Fruit fly (Drosophila melanogaster) whole organism, prepupa: ENCODE data around the gene CG33642.

ENCODE experiments used
- CG10669 ChIP-seq: fragments of 200-800 bp; sonication (Bioruptor generic); optimal IDR thresholded peaks from 3 replicates; lab custom pipeline; 2018; ENCODE audit warnings: missing biosample characterization, mild to moderate bottlenecking, missing genetic modification characterization, moderate library complexity
- CG6163 ChIP-seq: fragments of 200-800 bp; sonication (Bioruptor generic); IDR thresholded peaks from 3 replicates; pipeline ENCODE4 v1.3.6; 2022; ENCODE audit warnings: missing biosample characterization, missing genetic modification characterization
- CG8119 ChIP-seq: fragments of 200-800 bp; sonication (Bioruptor generic); IDR thresholded peaks from 3 replicates; pipeline ENCODE4 v1.3.6; 2022; ENCODE audit warnings: missing biosample characterization, missing genetic modification characterization
- Ets21C ChIP-seq: fragments of 200-800 bp; sonication (Bioruptor generic); optimal IDR thresholded peaks from 3 replicates; lab custom pipeline; 2016; ENCODE audit warnings: missing biosample characterization, missing genetic modification characterization
- Hr38 ChIP-seq: sonication (Bioruptor generic); optimal IDR thresholded peaks from 2 replicates; lab custom pipeline; 2016; ENCODE audit warnings: missing biosample characterization, missing genetic modification characterization
- Hr39 ChIP-seq: fragments of 200-800 bp; sonication (Bioruptor generic); optimal IDR thresholded peaks from 2 replicates; lab custom pipeline; 2016; ENCODE audit warnings: missing biosample characterization, missing genetic modification characterization
- Met ChIP-seq: fragments of 200-800 bp; sonication (Bioruptor generic); optimal IDR thresholded peaks from 3 replicates; lab custom pipeline; 2016; ENCODE audit warnings: missing biosample characterization, missing genetic modification characterization
- Smox ChIP-seq: fragments of 200-800 bp; sonication (Bioruptor generic); optimal IDR thresholded peaks from 3 replicates; lab custom pipeline; 2016; ENCODE audit warnings: missing biosample characterization, missing genetic modification characterization
- pdm3 ChIP-seq: fragments of 200-800 bp; sonication (Bioruptor generic); optimal IDR thresholded peaks from 3 replicates; lab custom pipeline; 2016; ENCODE audit warnings: missing biosample characterization, missing genetic modification characterization
- svp ChIP-seq: fragments of 200-800 bp; sonication (Bioruptor generic); peaks from one replicate; lab custom pipeline; 2016; ENCODE audit warnings: missing biosample characterization, missing genetic modification characterization

DNA sequence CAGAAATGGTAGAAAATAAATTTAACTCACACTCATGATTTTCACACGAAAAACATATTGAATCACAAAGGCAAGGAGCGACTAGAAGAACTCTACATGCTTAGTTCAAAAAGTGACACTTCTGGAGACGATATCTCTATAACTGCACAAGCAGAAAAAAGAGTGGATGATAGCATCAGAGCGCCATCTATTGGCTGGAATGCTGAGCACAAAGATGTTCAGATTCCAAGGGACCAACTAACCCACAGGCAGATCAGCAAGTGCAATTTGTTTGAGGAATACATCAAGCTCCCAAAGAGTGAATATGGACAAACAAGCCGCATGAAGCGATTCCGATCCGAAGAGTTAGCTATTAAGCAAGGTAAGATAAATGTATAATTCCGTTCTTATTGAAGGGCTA is 10.9 kb downstream of the CG33642 start, which contains the start of gene CG16852:
- no peak for TF ChIP-seq Hr38 (GFP tag; lab: Kevin White, UChicago)
- no peak for TF ChIP-seq svp
- no peak for TF ChIP-seq Hr39 (GFP tag; lab: Kevin White, UChicago)
- no peak for TF ChIP-seq Ets21C (GFP tag; lab: Kevin White, UChicago)
- TF ChIP-seq Smox: no peak
- TF ChIP-seq pdm3 (GFP tag; lab: Kevin White, UChicago): no peak
- no peak for TF ChIP-seq Met
- no peak for TF ChIP-seq CG10669
- TF ChIP-seq CG8119 (GFP tag; lab: Robert Waterston, UW): no peak
- TF ChIP-seq CG6163 (GFP tag; lab: Robert Waterston, UW): no peak
